Fruit fly (Drosophila melanogaster) whole organism, wandering third instar larva: Measurements from ENCODE around the gene Baldspot.

Experiments
- Abd-B ChIP-seq: fragments of >200 bp; optimal IDR thresholded peaks from 2 replicates; lab custom pipeline; 2017; ENCODE audit warnings: missing biosample characterization, missing genetic modification characterization
- CG32264 ChIP-seq: fragments of 200-800 bp; sonication (Bioruptor generic); optimal IDR thresholded peaks from 2 replicates; lab custom pipeline; 2016; ENCODE audit warnings: missing biosample characterization, missing genetic modification characterization
- CrebA ChIP-seq: fragments of 200-800 bp; sonication (Bioruptor generic); optimal IDR thresholded peaks from 2 replicates; lab custom pipeline; 2016; ENCODE audit warnings: missing biosample characterization, mild to moderate bottlenecking, missing genetic modification characterization, borderline replicate concordance
- Dfd ChIP-seq: fragments of >200 bp; optimal IDR thresholded peaks from 2 replicates; lab custom pipeline; 2017; ENCODE audit warnings: missing biosample characterization, missing genetic modification characterization
- Dif ChIP-seq: fragments of 200-275, 200-300 bp; sonication (Bioruptor generic); optimal IDR thresholded peaks from 2 replicates; lab custom pipeline; 2018; ENCODE audit warnings: missing biosample characterization, missing genetic modification characterization; ENCODE audit not compliant: partially characterized antibody
- HLH106 ChIP-seq: fragments of 200-800 bp; optimal IDR thresholded peaks from 3 replicates; lab custom pipeline; 2019; ENCODE audit warnings: missing biosample characterization, mild to moderate bottlenecking, missing genetic modification characterization, moderate library complexity
- Hnf4 ChIP-seq: fragments of 200-800 bp; sonication (Bioruptor generic); optimal IDR thresholded peaks from 2 replicates; lab custom pipeline; 2016; ENCODE audit warnings: missing biosample characterization, mild to moderate bottlenecking, missing genetic modification characterization
- Hr78 ChIP-seq: fragments of >200 bp; optimal IDR thresholded peaks from 2 replicates; lab custom pipeline; 2017; ENCODE audit warnings: missing biosample characterization, missing genetic modification characterization
- Hr83 ChIP-seq: fragments of 200-300 bp; sonication (Bioruptor generic); optimal IDR thresholded peaks from 2 replicates; lab custom pipeline; 2016; ENCODE audit warnings: missing biosample characterization, mild to moderate bottlenecking, missing genetic modification characterization, moderate library complexity; ENCODE audit not compliant: poor library complexity, severe bottlenecking
- Myc ChIP-seq: fragments of >200 bp; optimal IDR thresholded peaks from 2 replicates; lab custom pipeline; 2017
- N ChIP-seq: fragments of >200 bp; optimal IDR thresholded peaks from 2 replicates; lab custom pipeline; 2018; ENCODE audit warnings: missing biosample characterization, missing external identifiers, missing genetic modification characterization
- Rel ChIP-seq, 2 experiments: fragments of 200-800 bp; sonication (Bioruptor generic) in 1 of 2; optimal IDR thresholded peaks; 2 replicates in 1 of 2; 3 replicates in 1 of 2; lab custom pipeline; 2016 to 2019; ENCODE audit warnings: mild to moderate bottlenecking in 2 of 2, missing biosample characterization in 2 of 2, missing genetic modification characterization in 2 of 2, moderate library complexity in 1 of 2
- Sp1 ChIP-seq: fragments of 200-800 bp; sonication (Bioruptor generic); optimal IDR thresholded peaks from 3 replicates; lab custom pipeline; 2019; ENCODE audit warnings: missing biosample characterization, mild to moderate bottlenecking, missing genetic modification characterization, moderate library complexity
- Vsx2 ChIP-seq: fragments of 200-300, 225-300 bp; sonication (Bioruptor generic); optimal IDR thresholded peaks from 2 replicates; lab custom pipeline; 2018; ENCODE audit warnings: missing biosample characterization, missing genetic modification characterization; ENCODE audit not compliant: partially characterized antibody
- br ChIP-seq: fragments of 200-800 bp; sonication (Bioruptor generic); optimal IDR thresholded peaks from 2 replicates; lab custom pipeline; 2016; ENCODE audit warnings: missing biosample characterization, missing genetic modification characterization
- brk ChIP-seq: fragments of 200-800 bp; sonication (Bioruptor generic); optimal IDR thresholded peaks from 2 replicates; lab custom pipeline; 2016; ENCODE audit warnings: missing biosample characterization, mild to moderate bottlenecking, missing genetic modification characterization
- dl ChIP-seq, 2 experiments: fragments of 175-275, 200-275 bp in 1 of 2; fragments of 200-275 bp in 1 of 2; sonication (Bioruptor generic); optimal IDR thresholded peaks; lab custom pipeline; 2018; ENCODE audit warnings: mild to moderate bottlenecking in 2 of 2, missing biosample characterization in 2 of 2, missing genetic modification characterization in 2 of 2, moderate library complexity in 2 of 2; ENCODE audit not compliant: partially characterized antibody in 2 of 2, insufficient read depth in 1 of 2
- dmrt93B ChIP-seq: fragments of 200-800 bp; sonication (Bioruptor generic); optimal IDR thresholded peaks from 2 replicates; lab custom pipeline; 2018; ENCODE audit warnings: missing biosample characterization, mild to moderate bottlenecking, missing genetic modification characterization
- foxo ChIP-seq, 2 experiments: fragments of 200-800 bp; sonication (Bioruptor generic); optimal IDR thresholded peaks; 2 replicates in 1 of 2; 3 replicates in 1 of 2; lab custom pipeline; 2016 to 2017; ENCODE audit warnings: missing biosample characterization in 2 of 2, missing genetic modification characterization in 2 of 2
- fru ChIP-seq: fragments of 200-800 bp; sonication (Bioruptor generic); optimal IDR thresholded peaks from 3 replicates; lab custom pipeline; 2016; ENCODE audit warnings: missing biosample characterization, mild to moderate bottlenecking, missing genetic modification characterization
- h ChIP-seq: fragments of 200-800 bp; sonication (Bioruptor generic); optimal IDR thresholded peaks from 3 replicates; lab custom pipeline; 2016; ENCODE audit warnings: missing biosample characterization, mild to moderate bottlenecking, missing genetic modification characterization
- jim ChIP-seq: fragments of 175-275, 200-325 bp; sonication (Bioruptor generic); optimal IDR thresholded peaks from 2 replicates; lab custom pipeline; 2016; ENCODE audit warnings: missing biosample characterization, mild to moderate bottlenecking, missing genetic modification characterization
- lola ChIP-seq: fragments of >200 bp; optimal IDR thresholded peaks from 2 replicates; lab custom pipeline; 2017; ENCODE audit warnings: missing biosample characterization, missing genetic modification characterization
- pan ChIP-seq: fragments of >200 bp; optimal IDR thresholded peaks from 2 replicates; lab custom pipeline; 2017
- psq ChIP-seq: fragments of 200-800 bp; sonication (Bioruptor generic); optimal IDR thresholded peaks from 3 replicates; lab custom pipeline; 2017; ENCODE audit warnings: missing biosample characterization, mild to moderate bottlenecking, missing genetic modification characterization, moderate library complexity
- rgr ChIP-seq: fragments of 200-800 bp; sonication (Bioruptor generic); optimal IDR thresholded peaks from 3 replicates; lab custom pipeline; 2016; ENCODE audit warnings: missing biosample characterization, mild to moderate bottlenecking, missing genetic modification characterization
- tai ChIP-seq: sonication (Bioruptor generic); optimal IDR thresholded peaks from 2 replicates; lab custom pipeline; 2016; ENCODE audit warnings: missing biosample characterization, missing genetic modification characterization
- woc ChIP-seq: sonication (Bioruptor generic); optimal IDR thresholded peaks from 2 replicates; lab custom pipeline; 2016; ENCODE audit warnings: missing biosample characterization, mild to moderate bottlenecking, missing genetic modification characterization

Gene Baldspot

DNA sequence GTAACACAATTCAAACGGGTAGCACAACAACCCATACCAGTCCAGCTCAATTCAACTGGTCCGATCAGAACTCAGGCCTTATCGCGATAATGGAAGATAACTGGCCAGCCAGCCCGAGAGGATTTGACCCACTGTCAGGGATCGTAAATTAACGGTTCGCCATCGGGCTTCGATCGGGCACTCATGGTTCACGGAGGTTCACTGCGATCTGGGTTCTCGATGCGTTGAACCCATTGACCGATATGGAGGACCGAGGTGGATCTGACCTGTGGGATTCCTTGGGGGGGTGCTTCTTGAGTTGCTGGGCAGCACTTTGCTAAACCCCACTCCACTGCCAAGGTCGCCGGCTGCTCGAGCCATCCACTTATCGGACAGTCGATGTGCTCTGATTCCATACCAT is 7.4 kb upstream of the Baldspot start:
- TF ChIP-seq brk (no peak), Abd-B (GFP tag; lab: Kevin White, UChicago) (no peak), Sp1 (GFP tag; lab: Kevin White, UChicago) (no peak), Hr78 (no peak), rgr (no peak), jim (GFP tag; lab: Kevin White, UChicago) (no peak), lola (GFP tag; lab: Kevin White, UChicago) (no peak), br (GFP tag; lab: Kevin White, UChicago) (no peak), Dif (no peak), dmrt93B (GFP tag; lab: Kevin White, UChicago) (no peak), CG32264 (no peak), woc (GFP tag; lab: Kevin White, UChicago) (no peak), h (GFP tag; lab: Kevin White, UChicago) (no peak), pan (lab: Kevin White, UChicago) (no peak), Dfd (GFP tag; lab: Kevin White, UChicago) (no peak), Myc (lab: Kevin White, UChicago) (no peak)

DNA sequence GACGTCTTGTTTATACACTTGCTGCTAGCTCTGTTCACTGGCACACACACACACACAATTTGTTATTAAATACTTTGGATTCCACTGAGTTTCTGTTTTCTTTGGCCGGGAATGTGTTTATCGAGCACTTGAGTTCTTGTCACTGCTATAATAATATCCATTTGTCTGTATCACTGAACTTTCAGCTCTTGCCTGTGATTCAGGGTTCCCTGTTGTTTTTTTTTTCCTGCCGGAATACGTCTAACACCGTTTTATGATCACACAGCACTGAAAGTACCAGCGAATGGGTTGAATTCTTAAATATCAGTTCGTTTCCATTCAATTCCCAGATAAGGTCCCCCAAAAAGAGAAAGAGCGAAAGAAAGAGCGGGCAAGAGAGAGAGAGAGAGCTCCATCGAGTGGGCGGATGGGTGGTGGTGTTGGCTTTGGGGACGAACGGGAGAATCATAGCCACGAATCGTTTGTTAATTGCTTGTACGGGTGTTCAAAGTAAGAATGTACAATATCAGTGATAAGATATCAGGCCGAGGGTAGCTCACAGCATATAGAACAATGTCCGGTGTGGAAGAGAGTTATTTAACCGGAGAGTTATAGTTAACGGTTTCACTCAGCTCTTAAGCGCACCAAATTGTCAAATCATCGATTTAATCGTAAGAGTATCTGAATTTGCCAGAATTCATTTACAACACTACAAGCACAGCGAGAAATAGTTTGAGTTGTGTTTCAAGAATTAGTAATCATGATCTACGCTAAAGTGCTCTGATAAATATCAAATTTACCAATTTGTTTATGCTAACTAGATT is 6.4 kb upstream of the Baldspot start, which contains the start of gene Galphaf:
Gene Galphaf (minus strand): TSS at position 272 of the 803 bp plus-strand sequence.
- TF ChIP-seq CrebA (GFP tag; lab: Kevin White, UChicago) = no peak
- TF ChIP-seq fru (GFP tag; lab: Kevin White, UChicago) = peak; percentile 26
- TF ChIP-seq psq = no peak
- peak; percentile 53 for TF ChIP-seq h (GFP tag; lab: Kevin White, UChicago)
- peak; percentile 18 for TF ChIP-seq Hr83
- TF ChIP-seq Vsx2 (GFP tag; lab: Kevin White, UChicago) = peak; percentile 73
- TF ChIP-seq lola (GFP tag; lab: Kevin White, UChicago) = no peak
- peak; percentile 18 to 85 for TF ChIP-seq dl (GFP tag; optimal IDR thresholded peaks at IDR 0.05; lab: Kevin White, UChicago; ENCODE audit: insufficient read depth in 1 of 2, partially characterized antibody in 2 of 2)
- no peak for TF ChIP-seq N (GFP tag; lab: Kevin White, UChicago)
- TF ChIP-seq tai (GFP tag; lab: Kevin White, UChicago) = no peak
- TF ChIP-seq Hr78 = no peak
- no peak for TF ChIP-seq Rel (GFP tag; optimal IDR thresholded peaks at IDR 0.05; lab: Kevin White, UChicago)
- peak; percentile 28 for TF ChIP-seq Rel (tag; optimal IDR thresholded peaks at IDR 0.05; lab: Kevin White, UChicago)
- peak; percentile 86 for TF ChIP-seq Dif
- TF ChIP-seq Hnf4 (GFP tag; lab: Kevin White, UChicago) = no peak
- TF ChIP-seq, all 38 proteins: peak for 7

DNA sequence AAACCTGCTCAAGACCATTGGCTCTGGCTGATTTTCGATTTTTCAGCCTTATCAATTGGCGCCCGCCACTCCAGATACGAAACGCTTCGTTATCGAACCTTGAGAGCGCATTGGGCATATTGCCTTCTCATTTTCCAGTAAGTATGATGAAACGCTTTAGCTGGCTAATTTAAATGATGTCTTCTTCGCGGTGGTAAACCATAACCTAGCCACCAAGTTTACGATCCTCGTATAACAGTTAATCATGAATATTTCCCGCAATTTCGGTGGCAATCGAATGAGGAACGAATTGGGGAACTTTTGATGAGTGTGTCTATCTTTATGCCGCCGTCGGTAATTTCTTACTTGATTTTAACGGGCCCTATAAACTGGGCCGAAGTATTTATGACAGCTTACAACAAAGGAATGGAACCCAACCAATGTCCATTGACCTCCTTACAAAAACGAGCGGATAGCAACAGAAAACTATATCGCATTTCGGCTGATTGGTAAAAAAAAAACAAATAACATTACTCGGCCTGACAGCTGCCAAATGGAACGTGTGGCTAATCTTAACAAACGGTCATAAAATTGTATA is 5.1 kb upstream of the Baldspot start:
- peak; percentile 6 for TF ChIP-seq h (GFP tag; lab: Kevin White, UChicago)
- no peak for TF ChIP-seq Rel (GFP tag; optimal IDR thresholded peaks at IDR 0.05; lab: Kevin White, UChicago)
- TF ChIP-seq Rel (tag; optimal IDR thresholded peaks at IDR 0.05; lab: Kevin White, UChicago) = peak; percentile 28
- TF ChIP-seq fru (GFP tag; lab: Kevin White, UChicago) = peak; percentile 1
- TF ChIP-seq Hnf4 (GFP tag; lab: Kevin White, UChicago) = no peak
- TF ChIP-seq foxo (GFP tag; optimal IDR thresholded peaks at IDR 0.05; lab: Kevin White, UChicago) = no peak
- no peak for TF ChIP-seq rgr

DNA sequence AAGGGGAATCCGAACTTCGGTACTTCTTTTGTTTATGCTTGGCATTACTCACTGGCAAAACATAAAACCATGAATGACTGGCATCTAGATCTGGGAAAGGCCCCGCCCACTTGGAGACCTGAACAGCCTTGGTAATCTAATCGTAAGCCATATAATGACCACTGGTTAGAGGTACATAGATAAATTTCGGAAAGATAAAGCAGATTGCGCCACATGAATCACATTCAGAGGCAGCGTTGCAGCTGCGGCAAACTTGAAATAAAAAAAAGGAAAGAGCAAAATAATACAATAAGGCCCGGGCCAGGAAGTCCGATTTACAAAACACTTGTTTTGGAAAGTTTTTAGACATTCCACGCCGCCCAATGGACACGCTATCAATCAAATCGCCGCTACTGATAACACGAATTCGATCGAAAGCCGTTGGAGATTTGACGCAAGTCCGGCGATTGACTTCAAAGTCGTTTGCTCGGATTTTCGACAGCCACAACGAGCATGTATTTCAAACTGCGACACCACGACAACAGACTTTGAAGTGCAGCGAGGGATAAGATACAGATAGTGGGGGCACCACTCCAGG is 2.8 kb upstream of the Baldspot start:
- TF ChIP-seq Myc (lab: Kevin White, UChicago) (no peak), HLH106 (tag; lab: Kevin White, UChicago) (no peak)
